Worm (Caenorhabditis elegans) whole organism, L1 larva: ENCODE measurements around the gene Y38F1A.2.

Source experiments
- ces-1 ChIP-seq: fragments of 150-350 bp; optimal IDR thresholded peaks from 2 replicates; lab custom pipeline; 2014; ENCODE audit warnings: missing biosample characterization, missing genetic modification reagents, missing genetic modification characterization
- fkh-4 ChIP-seq: sonication (generic microtip); optimal IDR thresholded peaks from 2 replicates; lab custom pipeline; 2016; ENCODE audit warnings: missing compliant biosample characterization, missing genetic modification characterization, borderline replicate concordance
- nhr-237 ChIP-seq: fragments of 150-350 bp; optimal IDR thresholded peaks from 2 replicates; lab custom pipeline; 2014; ENCODE audit warnings: missing biosample characterization, missing genetic modification characterization
- nhr-28 ChIP-seq: fragments of 150-350 bp; optimal IDR thresholded peaks from 2 replicates; lab custom pipeline; 2014; ENCODE audit warnings: missing biosample characterization, missing genetic modification characterization
- pag-3 ChIP-seq: sonication (generic microtip); optimal IDR thresholded peaks from 2 replicates; lab custom pipeline; 2017; ENCODE audit warnings: missing genetic modification characterization, mild to moderate bottlenecking, missing compliant biosample characterization, antibody characterized with exemption, borderline replicate concordance; ENCODE audit not compliant: insufficient read depth
- pax-3 ChIP-seq: fragments of 200-800 bp; sonication (Bioruptor generic); optimal IDR thresholded peaks from 2 replicates; lab custom pipeline; 2018; ENCODE audit warnings: mild to moderate bottlenecking, missing genetic modification characterization, moderate library complexity, missing compliant biosample characterization
- pqm-1 ChIP-seq: sonication (generic microtip); optimal IDR thresholded peaks from 3 replicates; lab custom pipeline; 2017; ENCODE audit warnings: missing biosample characterization, missing genetic modification characterization

DNA sequence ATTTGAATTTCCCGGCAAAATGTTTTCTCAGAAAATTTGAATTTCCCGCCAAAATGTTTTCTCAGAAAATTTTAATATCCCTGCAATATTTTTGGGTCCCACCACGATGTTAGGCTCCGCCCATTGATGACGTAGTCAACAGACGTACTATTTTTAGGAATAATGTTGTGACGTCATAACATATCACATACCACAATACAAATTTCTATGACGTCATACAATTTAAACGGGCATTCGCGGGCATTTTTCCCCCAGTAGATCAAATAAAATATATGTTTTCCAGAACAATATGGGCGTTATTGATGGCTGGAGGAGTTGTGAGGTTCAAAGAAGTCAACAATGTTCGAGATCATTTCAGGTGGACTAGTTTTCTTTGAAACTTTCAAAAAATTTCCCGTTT, 11.5 kb downstream of the Y38F1A.2 start:
- no peak for TF ChIP-seq pag-3 (tag; lab: Kevin White, UChicago)
- TF ChIP-seq pax-3 (tag; lab: Kevin White, UChicago) = no peak
- no peak for TF ChIP-seq ces-1
- TF ChIP-seq nhr-28 (tag; lab: Kevin White, UChicago) = no peak
- no peak for TF ChIP-seq fkh-4 (tag; lab: Kevin White, UChicago)
- TF ChIP-seq pqm-1 (tag; lab: Kevin White, UChicago) = no peak
- no peak for TF ChIP-seq nhr-237 (tag; lab: Kevin White, UChicago)
